Fruit fly (Drosophila melanogaster): ENCODE results near the gene CG3916.

CG3916 gene

dm6 chr3R:12229113-12229512, at the start of gene CG3916:
Gene CG3916 (plus strand): TSS chr3R:12229413.
- no peak for TF ChIP-seq Hr78 (GFP tag; optimal IDR thresholded peaks at IDR 0.05)
- TF ChIP-seq tai (GFP tag; optimal IDR thresholded peaks at IDR 0.05) = no peak
- TF ChIP-seq Myc (optimal IDR thresholded peaks at IDR 0.05) = no peak
- TF ChIP-seq ey (GFP tag; optimal IDR thresholded peaks at IDR 0.05) = no peak

DNA sequence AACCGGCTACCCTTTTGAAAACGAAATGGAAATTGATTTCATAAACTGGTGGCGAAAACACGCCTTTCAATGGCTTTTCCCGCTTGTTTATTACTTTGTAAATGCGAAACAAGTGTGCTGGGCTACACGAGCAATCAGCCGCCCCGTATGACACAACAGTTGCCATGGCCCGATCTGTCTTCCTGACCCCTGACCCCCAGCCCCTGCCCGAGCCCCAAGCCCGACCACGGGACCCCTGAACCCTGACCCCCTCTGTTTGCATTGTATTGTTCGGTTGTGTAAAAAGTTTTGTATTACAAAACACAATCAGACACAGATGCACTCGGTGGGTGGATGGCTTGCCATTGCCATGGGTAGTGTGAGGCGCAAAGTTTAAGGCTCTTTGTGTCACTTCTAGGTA, 43.6 kb upstream of the CG3916 start:
- TF ChIP-seq Dfd (GFP tag; optimal IDR thresholded peaks at IDR 0.05) = peak; percentile 95
- TF ChIP-seq brk (GFP tag; optimal IDR thresholded peaks at IDR 0.05) = no peak

DNA sequence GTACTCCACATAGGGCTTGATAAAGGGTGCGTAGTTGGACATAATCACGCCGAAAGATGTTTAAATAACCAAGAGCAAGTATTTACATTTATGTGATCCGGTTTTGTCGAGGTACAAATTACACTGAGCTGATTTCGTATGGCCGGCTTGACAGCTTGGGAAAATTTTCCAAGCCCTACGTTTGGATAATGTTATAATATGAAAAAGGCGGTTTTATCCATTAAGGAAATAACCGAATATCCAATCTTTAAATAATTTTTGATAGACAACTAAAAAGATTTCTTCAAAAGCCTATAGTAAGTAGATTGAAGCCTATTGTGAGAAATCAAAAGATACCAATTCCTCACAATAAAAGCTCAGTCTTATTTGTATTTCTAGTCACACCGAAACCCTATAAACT, 34.3 kb upstream of the CG3916 start, which contains the start of the genes eIF3d2 and CG43450:
Gene eIF3d2, minus strand, starts transcription at position 101 of the 400 bp plus-strand sequence.
Gene CG43450, plus strand, starts transcription at position 384 of the 400 bp plus-strand sequence.
- TF ChIP-seq HLH106 (tag; optimal IDR thresholded peaks at IDR 0.05) = no peak
- TF ChIP-seq usp (GFP tag; optimal IDR thresholded peaks at IDR 0.05) = no peak
- TF ChIP-seq dl (GFP tag; optimal IDR thresholded peaks at IDR 0.05; ENCODE audit: insufficient read depth in 1 of 2, partially characterized antibody in 2 of 2) = no peak
- TF ChIP-seq Sp1 (GFP tag; optimal IDR thresholded peaks at IDR 0.05) = no peak
- TF ChIP-seq OdsH (GFP tag; optimal IDR thresholded peaks at IDR 0.05) = no peak
- no peak for TF ChIP-seq psq (GFP tag; optimal IDR thresholded peaks at IDR 0.05)

DNA sequence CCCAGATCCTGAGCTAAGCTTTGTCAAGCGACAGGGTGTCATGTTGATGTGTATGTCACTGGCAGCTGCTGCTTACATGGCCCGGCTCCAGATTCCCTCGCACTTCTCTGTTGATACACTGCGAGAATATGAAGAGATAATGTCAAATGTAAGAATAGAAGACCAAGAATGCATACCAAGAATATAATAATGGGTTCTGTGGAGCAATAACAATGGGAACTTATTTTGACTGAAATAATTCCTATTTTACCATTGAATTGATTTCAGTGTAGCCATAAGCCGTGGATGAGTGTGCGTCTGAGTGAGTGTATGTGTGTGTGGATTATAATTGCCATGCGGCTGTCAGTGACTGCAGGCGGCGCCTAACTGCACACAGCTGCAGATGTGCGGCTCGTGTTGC, 33.1 kb upstream of the CG3916 start:
- TF ChIP-seq brk (GFP tag; optimal IDR thresholded peaks at IDR 0.05) = no peak
- TF ChIP-seq foxo (GFP tag; optimal IDR thresholded peaks at IDR 0.05) = peak in 1 of 2 experiments; percentile 43
- peak; percentile 26 for TF ChIP-seq HLH106 (tag; optimal IDR thresholded peaks at IDR 0.05)
- TF ChIP-seq CG32264 (GFP tag; optimal IDR thresholded peaks at IDR 0.05) = no peak
- TF ChIP-seq fru (GFP tag; optimal IDR thresholded peaks at IDR 0.05) = peak; percentile 25

DNA sequence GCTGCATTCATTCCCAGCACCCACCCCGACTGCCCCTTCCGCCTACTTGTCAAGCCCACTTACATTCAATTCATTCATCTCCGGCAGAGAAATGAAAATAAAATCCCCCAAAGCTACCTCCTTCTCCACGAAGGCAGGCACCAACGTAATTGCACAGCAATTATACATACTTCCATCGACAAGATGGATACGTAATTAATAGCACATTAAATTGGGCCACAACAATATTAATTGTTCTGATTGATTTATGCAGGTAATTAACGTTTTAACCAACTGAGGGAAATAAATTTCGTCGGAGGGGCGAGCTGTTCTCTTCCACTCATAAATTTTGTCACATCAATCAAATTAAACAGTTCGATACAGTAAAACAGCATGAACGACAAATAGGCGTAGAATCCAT, 31.6 kb upstream of the CG3916 start, which contains the start of gene Adk1:
Gene Adk1, plus strand, starts transcription at position 301 of the 400 bp plus-strand sequence.
- TF ChIP-seq ey (GFP tag; optimal IDR thresholded peaks at IDR 0.05) = no peak
- TF ChIP-seq Hr83 (GFP tag; optimal IDR thresholded peaks at IDR 0.05; ENCODE audit: poor library complexity, severe bottlenecking) = no peak
- no peak for TF ChIP-seq Jra (GFP tag; optimal IDR thresholded peaks at IDR 0.05)
- no peak for TF ChIP-seq OdsH (GFP tag; optimal IDR thresholded peaks at IDR 0.05)
- TF ChIP-seq woc (GFP tag; optimal IDR thresholded peaks at IDR 0.05) = no peak
- no peak for TF ChIP-seq psq (GFP tag; optimal IDR thresholded peaks at IDR 0.05)
- TF ChIP-seq Sp1 (GFP tag; optimal IDR thresholded peaks at IDR 0.05) = no peak
- no peak for TF ChIP-seq Dif (GFP tag; optimal IDR thresholded peaks at IDR 0.05; ENCODE audit: partially characterized antibody)
- TF ChIP-seq lola (GFP tag; optimal IDR thresholded peaks at IDR 0.05) = no peak
- no peak for TF ChIP-seq GATAd (GFP tag; optimal IDR thresholded peaks at IDR 0.05)
- TF ChIP-seq sage (GFP tag; optimal IDR thresholded peaks at IDR 0.05) = no peak
- no peak for TF ChIP-seq CG9705 (GFP tag; optimal IDR thresholded peaks at IDR 0.05)
- no peak for TF ChIP-seq Dfd (GFP tag; optimal IDR thresholded peaks at IDR 0.05)
- no peak for TF ChIP-seq rgr (GFP tag; optimal IDR thresholded peaks at IDR 0.05)
- TF ChIP-seq Rel (GFP tag; optimal IDR thresholded peaks at IDR 0.05) = no peak
- TF ChIP-seq Rel (tag; optimal IDR thresholded peaks at IDR 0.05) = no peak

DNA sequence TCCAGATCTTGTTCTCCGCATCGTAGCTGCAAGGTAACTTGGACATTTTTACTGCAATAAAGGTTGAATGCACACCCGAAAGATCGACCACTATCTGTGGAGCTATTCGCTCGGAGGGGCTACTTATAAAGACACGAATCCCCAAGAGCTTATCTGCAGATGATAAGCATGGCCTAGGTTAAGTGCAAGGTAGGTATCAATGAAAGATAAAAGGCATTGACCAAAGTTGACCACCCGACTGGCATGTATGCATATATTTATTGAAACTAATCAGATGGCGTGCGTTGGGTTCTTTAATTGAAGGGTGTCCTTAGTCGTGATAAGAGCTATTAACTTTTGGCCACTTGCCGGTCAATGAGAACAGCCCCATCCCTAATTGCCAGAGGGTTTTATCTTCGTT, 19.0 kb upstream of the CG3916 start, which contains the start of gene CG4830:
Gene CG4830, minus strand, starts transcription at position 101 of the 400 bp plus-strand sequence.
- TF ChIP-seq tai (GFP tag; optimal IDR thresholded peaks at IDR 0.05) (no peak), sage (GFP tag; optimal IDR thresholded peaks at IDR 0.05) (no peak), Rel (GFP tag; optimal IDR thresholded peaks at IDR 0.05) (no peak), Rel (tag; optimal IDR thresholded peaks at IDR 0.05) (no peak), dsf (GFP tag; optimal IDR thresholded peaks at IDR 0.05; ENCODE audit: borderline replicate concordance) (no peak), pan (optimal IDR thresholded peaks at IDR 0.05) (no peak), GATAd (GFP tag; optimal IDR thresholded peaks at IDR 0.05) (no peak), CG32264 (GFP tag; optimal IDR thresholded peaks at IDR 0.05) (no peak), dl (GFP tag; optimal IDR thresholded peaks at IDR 0.05; ENCODE audit: insufficient read depth in 1 of 2, partially characterized antibody in 2 of 2) (no peak), woc (GFP tag; optimal IDR thresholded peaks at IDR 0.05) (no peak), CrebA (GFP tag; optimal IDR thresholded peaks at IDR 0.05; ENCODE audit: borderline replicate concordance) (no peak), Vsx2 (GFP tag; optimal IDR thresholded peaks at IDR 0.05; ENCODE audit: partially characterized antibody) (no peak)

All from whole organism, wandering third instar larva.